Worm (Caenorhabditis elegans) whole organism, mixed stage, embryonic: ENCODE results near the gene F33H1.4.

Experiments
- M03D4.4 ChIP-seq: sonication (generic microtip); optimal IDR thresholded peaks from 2 replicates; lab custom pipeline; 2017; ENCODE audit warnings: mild to moderate bottlenecking, missing genetic modification characterization, missing compliant biosample characterization
- drap-1 ChIP-seq: fragments of 200-800 bp; sonication (Bioruptor generic); optimal IDR thresholded peaks from 3 replicates; lab custom pipeline; 2018; ENCODE audit warnings: mild to moderate bottlenecking, missing genetic modification characterization, missing compliant biosample characterization
- nhr-76 ChIP-seq: sonication (generic microtip); optimal IDR thresholded peaks from 2 replicates; lab custom pipeline; 2017; ENCODE audit warnings: missing biosample characterization, missing genetic modification characterization
- pha-4 ChIP-seq: fragments of 150-350 bp; optimal IDR thresholded peaks from 2 replicates; lab custom pipeline; 2018; ENCODE audit warnings: missing biosample characterization, missing genetic modification reagents, missing genetic modification characterization
- unc-62 ChIP-seq: fragments of 150-350 bp; optimal IDR thresholded peaks from 2 replicates; lab custom pipeline; 2014; ENCODE audit warnings: missing biosample characterization, missing genetic modification reagents, missing genetic modification characterization
- ztf-11 ChIP-seq: fragments of 150-350 bp; optimal IDR thresholded peaks from 2 replicates; lab custom pipeline; 2014; ENCODE audit warnings: missing biosample characterization, missing genetic modification characterization

DNA sequence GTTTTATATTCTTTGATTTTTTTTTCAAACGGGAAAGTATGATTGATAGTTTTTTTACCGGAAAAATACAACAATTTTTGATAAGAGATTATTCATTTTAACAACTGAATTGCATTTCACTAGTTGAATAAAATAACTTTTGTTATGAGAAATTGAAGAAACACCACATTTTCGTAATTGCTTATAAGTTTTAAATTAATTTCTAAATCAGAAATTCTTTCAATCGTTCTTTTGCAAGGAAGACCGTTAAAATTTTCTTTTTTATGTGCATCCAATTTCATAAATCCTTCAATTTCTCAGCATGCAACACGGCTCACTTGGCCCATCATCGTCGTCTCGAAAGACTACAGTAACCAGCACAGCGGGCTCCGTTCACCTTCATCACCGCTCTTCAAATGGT is 48.1 kb downstream of the F33H1.4 start, which contains the start of gene plc-3:
- TF ChIP-seq ztf-11 (tag; lab: Kevin White, UChicago) (no peak), nhr-76 (no peak), drap-1 (GFP tag; lab: Kevin White, UChicago) (no peak), unc-62 (no peak), pha-4 (no peak), M03D4.4 (tag; lab: Kevin White, UChicago) (no peak)
